Fruit fly (Drosophila melanogaster): ENCODE results near the gene CG44574.

DNA sequence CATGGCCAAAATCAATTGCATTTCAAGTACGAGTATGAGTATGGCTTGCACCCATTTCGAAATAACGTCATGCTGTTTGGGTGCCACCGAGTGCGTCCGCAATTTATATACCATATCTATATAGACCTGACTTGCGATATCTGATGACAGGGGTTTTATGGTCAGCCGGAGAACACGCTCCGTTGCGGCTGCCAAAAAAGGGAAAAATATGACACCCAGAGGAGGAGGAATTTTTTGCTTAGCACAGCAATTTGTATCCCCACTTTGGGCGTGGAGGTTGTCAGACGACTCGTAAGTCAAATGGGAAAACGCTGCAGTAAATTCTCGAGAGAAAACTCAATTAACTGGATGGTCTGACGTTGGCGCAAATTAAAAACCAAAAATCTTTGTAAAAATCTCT lies 26.8 kb upstream of the CG44574 start:
- TF ChIP-seq pan (optimal IDR thresholded peaks at IDR 0.05) (no peak), N (GFP tag; optimal IDR thresholded peaks at IDR 0.05) (no peak), lola (GFP tag; optimal IDR thresholded peaks at IDR 0.05) (no peak), dmrt93B (GFP tag; optimal IDR thresholded peaks at IDR 0.05) (no peak), Dif (GFP tag; optimal IDR thresholded peaks at IDR 0.05; ENCODE audit: partially characterized antibody) (no peak), OdsH (GFP tag; optimal IDR thresholded peaks at IDR 0.05) (no peak), rgr (GFP tag; optimal IDR thresholded peaks at IDR 0.05) (no peak), Hr78 (GFP tag; optimal IDR thresholded peaks at IDR 0.05) (no peak), Abd-B (GFP tag; optimal IDR thresholded peaks at IDR 0.05) (no peak)
